Worm (Caenorhabditis elegans): ENCODE results near the gene mlc-3.
A peak's percentile ranks its signal among the peaks of the same experiment; 100 is the strongest.

Gene mlc-3

DNA sequence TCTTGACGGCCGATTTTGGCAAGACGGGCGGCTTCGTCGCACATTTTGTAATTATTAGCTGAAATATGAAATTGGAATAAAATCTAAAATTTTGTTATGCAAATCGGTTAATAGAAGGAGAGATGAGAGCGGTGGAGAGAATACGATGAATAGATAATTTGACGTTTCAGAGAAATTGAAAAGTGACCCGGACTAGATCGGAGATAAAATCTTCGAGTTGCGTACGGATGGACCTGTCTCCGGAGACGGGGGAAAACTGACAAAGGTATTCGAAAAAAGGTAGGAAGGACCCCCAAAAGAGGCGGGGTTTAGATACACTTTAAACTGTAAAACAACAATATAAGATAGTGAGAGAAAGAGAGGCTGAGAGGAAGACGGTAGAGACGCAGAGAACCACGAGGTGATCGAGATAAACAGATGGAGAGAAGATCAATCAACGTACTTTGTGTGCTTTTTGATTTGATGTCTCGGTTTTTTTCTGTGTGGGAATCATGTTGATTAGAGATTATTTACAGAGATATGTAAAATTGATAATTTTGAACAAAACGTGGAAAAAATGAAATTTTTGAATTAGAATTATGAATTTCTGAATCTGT is 12.7 kb upstream of the mlc-3 start, which contains the start of gene F09F7.6:
Gene F09F7.6, minus strand, starts transcription at position 64 of the 596 bp plus-strand sequence.
- TF ChIP-seq lin-39 (tag; optimal IDR thresholded peaks at IDR 0.05) (peak; percentile 47), nhr-12 (tag; optimal IDR thresholded peaks at IDR 0.05) (no peak), ceh-28 (tag; optimal IDR thresholded peaks at IDR 0.05) (peak; percentile 27), elt-1 (tag; optimal IDR thresholded peaks at IDR 0.05) (peak; percentile 95), nhr-237 (tag; optimal IDR thresholded peaks at IDR 0.05) (no peak), nfya-1 (tag; optimal IDR thresholded peaks at IDR 0.05; ENCODE audit: insufficient read depth) (peak; percentile 53), skn-1 (tag; optimal IDR thresholded peaks at IDR 0.05) (no peak), nhr-25 (tag; optimal IDR thresholded peaks at IDR 0.05) (peak; percentile 75), sea-2 (GFP tag; optimal IDR thresholded peaks at IDR 0.05) (no peak), egl-5 (tag; optimal IDR thresholded peaks at IDR 0.05) (peak; percentile 37), pqm-1 (tag; optimal IDR thresholded peaks at IDR 0.05) (peak; percentile 92), nhr-23 (tag; optimal IDR thresholded peaks at IDR 0.05) (peak; percentile 58), jun-1 (tag; optimal IDR thresholded peaks at IDR 0.05) (peak; percentile 44), zag-1 (tag; optimal IDR thresholded peaks at IDR 0.05) (no peak), daf-12 (tag; optimal IDR thresholded peaks at IDR 0.05) (no peak), egl-27 (tag; optimal IDR thresholded peaks at IDR 0.05) (no peak), unc-39 (tag; optimal IDR thresholded peaks at IDR 0.05) (no peak), lsy-12 (tag; optimal IDR thresholded peaks at IDR 0.05) (no peak), mdl-1 (tag; optimal IDR thresholded peaks at IDR 0.05) (peak; percentile 35), snpc-4 (tag; optimal IDR thresholded peaks at IDR 0.05) (no peak), ama-1 (optimal IDR thresholded peaks at IDR 0.05) (peak; percentile 87), ceh-16 (tag; optimal IDR thresholded peaks at IDR 0.05) (no peak), elt-3 (tag; optimal IDR thresholded peaks at IDR 0.05) (no peak), eor-1 (tag; optimal IDR thresholded peaks at IDR 0.05) (no peak), pha-4 (tag; optimal IDR thresholded peaks at IDR 0.05) (peak; percentile 85), nhr-43 (tag; optimal IDR thresholded peaks at IDR 0.05; ENCODE audit: poor library complexity, severe bottlenecking) (peak; percentile 78), elt-2 (tag; optimal IDR thresholded peaks at IDR 0.05) (peak; percentile 81), fkh-10 (GFP tag; optimal IDR thresholded peaks at IDR 0.05) (no peak), R02D3.7 (tag; optimal IDR thresholded peaks at IDR 0.05) (peak; percentile 8), hmg-11 (tag; optimal IDR thresholded peaks at IDR 0.05) (no peak)

DNA sequence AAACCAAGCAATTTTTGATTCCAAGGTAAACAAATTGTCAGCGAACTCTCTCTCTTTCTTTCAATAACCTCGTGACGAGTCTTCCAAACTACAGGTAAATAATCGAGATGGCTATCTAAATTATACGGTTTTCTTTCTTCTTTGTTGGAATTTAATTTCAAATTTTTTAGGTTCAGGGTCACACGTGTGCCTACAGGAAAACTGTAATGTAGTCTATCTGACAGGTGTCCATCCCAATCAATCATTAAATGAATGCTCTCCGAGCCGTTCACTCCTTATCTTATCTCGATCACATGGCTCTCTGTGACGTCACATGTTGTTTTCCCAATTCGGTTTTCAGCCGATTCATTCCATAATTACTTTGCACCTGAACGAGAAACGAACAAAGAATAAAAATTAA is 11.7 kb upstream of the mlc-3 start:
- no peak for TF ChIP-seq fkh-10 (GFP tag; optimal IDR thresholded peaks at IDR 0.05)
- TF ChIP-seq egl-27 (tag; optimal IDR thresholded peaks at IDR 0.05): no peak
- TF ChIP-seq pha-4 (tag; optimal IDR thresholded peaks at IDR 0.05): peak; percentile 53
- TF ChIP-seq ama-1 (optimal IDR thresholded peaks at IDR 0.05): peak; percentile 35
- TF ChIP-seq ceh-82 (tag; optimal IDR thresholded peaks at IDR 0.05): no peak
- TF ChIP-seq nhr-12 (tag; optimal IDR thresholded peaks at IDR 0.05): no peak
- no peak for TF ChIP-seq elt-3 (tag; optimal IDR thresholded peaks at IDR 0.05)
- no peak for TF ChIP-seq fos-1 (tag; optimal IDR thresholded peaks at IDR 0.05)
- no peak for TF ChIP-seq nfya-1 (tag; optimal IDR thresholded peaks at IDR 0.05; ENCODE audit: insufficient read depth)
- peak; percentile 70 for TF ChIP-seq pqm-1 (tag; optimal IDR thresholded peaks at IDR 0.05)
- no peak for TF ChIP-seq nhr-43 (tag; optimal IDR thresholded peaks at IDR 0.05; ENCODE audit: poor library complexity, severe bottlenecking)
- no peak for TF ChIP-seq nhr-77 (tag; optimal IDR thresholded peaks at IDR 0.05)
- peak; percentile 52 for TF ChIP-seq elt-1 (tag; optimal IDR thresholded peaks at IDR 0.05)
- TF ChIP-seq nhr-25 (tag; optimal IDR thresholded peaks at IDR 0.05): no peak
- TF ChIP-seq elt-2 (tag; optimal IDR thresholded peaks at IDR 0.05): peak; percentile 87
- no peak for TF ChIP-seq R02D3.7 (tag; optimal IDR thresholded peaks at IDR 0.05)
- no peak for TF ChIP-seq nhr-23 (tag; optimal IDR thresholded peaks at IDR 0.05)

DNA sequence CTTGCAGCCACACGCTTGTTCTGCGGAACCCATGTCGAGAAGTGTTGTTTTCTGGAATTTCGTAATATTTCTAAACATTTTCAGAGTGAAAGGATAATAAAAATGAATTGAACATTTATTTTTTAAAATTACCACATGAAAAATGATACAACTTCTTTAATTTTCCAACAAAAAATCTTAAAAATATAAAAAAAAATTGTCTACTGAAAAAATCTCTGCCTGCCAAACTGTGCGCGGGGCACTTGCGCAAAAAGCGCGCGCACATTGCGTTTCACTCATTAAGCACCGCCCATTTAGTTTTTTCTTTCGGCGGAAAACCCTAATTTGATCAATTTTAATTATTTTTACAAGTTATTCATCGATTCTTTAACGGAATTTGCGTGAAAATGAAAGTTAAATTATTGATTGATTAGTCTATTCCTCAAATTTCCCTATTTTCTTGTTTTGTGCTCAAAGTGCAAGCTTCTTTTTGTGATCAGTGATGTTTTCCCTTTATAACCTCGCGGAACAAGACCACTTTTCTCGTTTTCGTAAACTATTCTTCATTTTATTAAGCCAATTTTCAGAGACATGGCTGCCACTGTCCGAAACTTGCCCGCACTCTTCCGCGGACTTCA is 9.8 kb upstream of the mlc-3 start, which contains the start of the genes nmad-1 and hach-1:
Gene nmad-1, minus strand, starts transcription at position 51 of the 617 bp plus-strand sequence.
Gene hach-1, plus strand, starts transcription at position 567 of the 617 bp plus-strand sequence.
- no peak for TF ChIP-seq nhr-28 (tag; optimal IDR thresholded peaks at IDR 0.05)
- peak; percentile 63 for TF ChIP-seq R02D3.7 (tag; optimal IDR thresholded peaks at IDR 0.05)
- TF ChIP-seq tbx-2 (tag; optimal IDR thresholded peaks at IDR 0.05): peak; percentile 30
- TF ChIP-seq lsy-12 (tag; optimal IDR thresholded peaks at IDR 0.05): peak; percentile 63
- peak; percentile 94 for TF ChIP-seq hmg-11 (tag; optimal IDR thresholded peaks at IDR 0.05)
- no peak for TF ChIP-seq nhr-25 (tag; optimal IDR thresholded peaks at IDR 0.05)
- TF ChIP-seq sea-2 (GFP tag; optimal IDR thresholded peaks at IDR 0.05): no peak
- no peak for TF ChIP-seq unc-62 (GFP tag; optimal IDR thresholded peaks at IDR 0.05)
- peak; percentile 68 for TF ChIP-seq nfya-1 (tag; optimal IDR thresholded peaks at IDR 0.05; ENCODE audit: insufficient read depth)
- no peak for TF ChIP-seq aly-2 (tag; optimal IDR thresholded peaks at IDR 0.05)
- TF ChIP-seq elt-1 (tag; optimal IDR thresholded peaks at IDR 0.05): peak; percentile 16
- no peak for TF ChIP-seq ztf-11 (tag; optimal IDR thresholded peaks at IDR 0.05)
- TF ChIP-seq mdl-1 (tag; optimal IDR thresholded peaks at IDR 0.05): no peak
- TF ChIP-seq ceh-16 (tag; optimal IDR thresholded peaks at IDR 0.05): no peak
- peak; percentile 70 for TF ChIP-seq lin-15B (tag; optimal IDR thresholded peaks at IDR 0.05)
- TF ChIP-seq nhr-76 (tag; optimal IDR thresholded peaks at IDR 0.05): no peak
- TF ChIP-seq ZK546.5 (tag; optimal IDR thresholded peaks at IDR 0.05): no peak
- no peak for TF ChIP-seq eor-1 (tag; optimal IDR thresholded peaks at IDR 0.05)
- TF ChIP-seq nhr-67 (tag; optimal IDR thresholded peaks at IDR 0.05): peak; percentile 64
- no peak for TF ChIP-seq nhr-237 (tag; optimal IDR thresholded peaks at IDR 0.05)
- TF ChIP-seq ztf-4 (tag; optimal IDR thresholded peaks at IDR 0.05): no peak
- TF ChIP-seq fkh-2 (tag; optimal IDR thresholded peaks at IDR 0.05): no peak
- TF ChIP-seq ceh-9 (tag; optimal IDR thresholded peaks at IDR 0.05): no peak
- no peak for TF ChIP-seq nhr-11 (tag; optimal IDR thresholded peaks at IDR 0.05)
- no peak for TF ChIP-seq daf-12 (tag; optimal IDR thresholded peaks at IDR 0.05)
- TF ChIP-seq egl-27 (tag; optimal IDR thresholded peaks at IDR 0.05): no peak
- peak; percentile 94 for TF ChIP-seq nhr-43 (tag; optimal IDR thresholded peaks at IDR 0.05; ENCODE audit: poor library complexity, severe bottlenecking)
